1 fruit fly cellular context compared by ENCODE assay signal in the genomic region with DNA sequence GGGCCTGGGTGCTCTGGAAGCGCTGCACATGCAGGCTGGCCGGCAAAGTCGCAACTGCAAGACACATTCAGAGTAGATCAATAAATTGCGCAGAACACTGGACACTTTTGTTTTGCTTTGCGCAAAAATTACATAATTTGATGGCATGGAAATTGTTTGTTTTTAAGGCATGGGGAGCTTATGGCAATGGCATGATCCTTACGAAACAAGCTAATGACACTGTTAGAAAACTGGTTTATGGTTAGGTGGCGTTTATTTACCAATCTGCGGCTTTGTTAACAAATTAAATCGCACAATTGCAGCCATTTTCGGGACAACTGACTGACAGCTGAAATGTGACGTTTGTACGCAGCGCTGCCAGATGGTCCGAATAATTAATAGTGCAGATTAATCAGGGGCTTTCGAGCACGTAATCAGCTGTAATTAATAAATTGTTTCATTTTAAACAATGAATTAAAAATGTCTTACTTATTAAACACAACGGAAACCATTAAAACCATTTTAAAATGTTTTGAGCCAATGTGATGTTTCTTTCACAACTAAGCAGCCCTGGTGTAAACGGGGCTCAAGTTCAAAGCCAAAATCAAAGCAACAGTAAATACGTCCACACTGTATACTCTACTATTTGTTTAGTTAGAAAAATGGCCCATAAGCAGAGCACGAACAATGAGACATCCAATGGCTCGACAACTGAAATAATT.
A peak's percentile ranks its signal among the peaks of the same experiment; 100 is the strongest.
TF ChIP-seq lines count a peak whose summit lies in the region.

TSS of gene ND-51 (minus strand) at position 376 of the 701 bp plus-strand sequence.
TSS of gene CG13994 (plus strand) at position 608 of the 701 bp plus-strand sequence.

TF ChIP-seq in whole organism, embryonic, 481 proteins besides CTCF, POLR2A, EP300 and RAD21 (continued from another document):
- TF ChIP-seq CG8924 (tag; optimal IDR thresholded peaks at IDR 0.05; lab: Kevin White, UChicago) = peak; percentile 78
- peak; percentile 73 for TF ChIP-seq CG2116 (GFP tag; optimal IDR thresholded peaks at IDR 0.05; lab: Kevin White, UChicago)
- TF ChIP-seq ranshi (GFP tag; IDR thresholded peaks at IDR 0.05; lab: Robert Waterston, UW) = peak; percentile 87
- peak; percentile 36 for TF ChIP-seq CG9876 (GFP tag; optimal IDR thresholded peaks at IDR 0.05; lab: Kevin White, UChicago)
- TF ChIP-seq CG13624 (GFP tag; optimal IDR thresholded peaks at IDR 0.05; lab: Kevin White, UChicago) = peak; percentile 86
- TF ChIP-seq zfh2 (GFP tag; optimal IDR thresholded peaks at IDR 0.05; lab: Kevin White, UChicago) = peak; percentile 79
- TF ChIP-seq pita (GFP tag; optimal IDR thresholded peaks at IDR 0.05; lab: Kevin White, UChicago) = no peak
- peak; percentile 61 for TF ChIP-seq CG2202 (tag; optimal IDR thresholded peaks at IDR 0.05; lab: Kevin White, UChicago)
- TF ChIP-seq BtbVII (GFP tag; optimal IDR thresholded peaks at IDR 0.05; lab: Kevin White, UChicago) = peak; percentile 55
- peak; percentile 78 for TF ChIP-seq Six4 (GFP tag; optimal IDR thresholded peaks at IDR 0.05; lab: Kevin White, UChicago)
- TF ChIP-seq CG1603 (tag; optimal IDR thresholded peaks at IDR 0.05; lab: Kevin White, UChicago) = peak; percentile 85
- no peak for TF ChIP-seq CG6765 (GFP tag; optimal IDR thresholded peaks at IDR 0.05; lab: Kevin White, UChicago)
- peak; percentile 67 for TF ChIP-seq slp2 (GFP tag; optimal IDR thresholded peaks at IDR 0.05; lab: Kevin White, UChicago)
- TF ChIP-seq CG11723 (GFP tag; optimal IDR thresholded peaks at IDR 0.05; lab: Kevin White, UChicago) = peak; percentile 75
- TF ChIP-seq CG18262 (tag; optimal IDR thresholded peaks at IDR 0.05; lab: Kevin White, UChicago) = peak; percentile 76
- no peak for TF ChIP-seq sc (optimal IDR thresholded peaks at IDR 0.05; lab: Kevin White, UChicago)
- peak; percentile 1 for TF ChIP-seq sc (GFP tag; optimal IDR thresholded peaks at IDR 0.05; lab: Kevin White, UChicago)
- peak; percentile 83 for TF ChIP-seq CG9727 (GFP tag; optimal IDR thresholded peaks at IDR 0.05; lab: Kevin White, UChicago)
- TF ChIP-seq tx (GFP tag; optimal IDR thresholded peaks at IDR 0.05; lab: Kevin White, UChicago) = peak; percentile 88
- TF ChIP-seq HLH3B (GFP tag; IDR thresholded peaks at IDR 0.05; lab: Robert Waterston, UW) = peak; percentile 82
- peak; percentile 88 for TF ChIP-seq zen (tag; optimal IDR thresholded peaks at IDR 0.05; lab: Kevin White, UChicago)
- peak; percentile 48 for TF ChIP-seq MESR4 (GFP tag; optimal IDR thresholded peaks at IDR 0.05; lab: Kevin White, UChicago)
- peak; percentile 83 for TF ChIP-seq Fer3 (tag; optimal IDR thresholded peaks at IDR 0.05; lab: Kevin White, UChicago)
- TF ChIP-seq CG11504 (tag; optimal IDR thresholded peaks at IDR 0.05; lab: Kevin White, UChicago) = no peak
- 0 out of 2 replicates have a peak, but pooled peaks have one; percentile 54 for TF ChIP-seq Poxn (GFP tag; IDR thresholded peaks at IDR 0.05; lab: Robert Waterston, UW)
- peak; percentile 50; the same call in 2 of the 3 replicates for TF ChIP-seq knrl (GFP tag; IDR thresholded peaks at IDR 0.05; lab: Robert Waterston, UW; ENCODE audit: partially characterized antibody)
- TF ChIP-seq grn (GFP tag; optimal IDR thresholded peaks at IDR 0.05; lab: Kevin White, UChicago) = no peak
- TF ChIP-seq CG8944 (GFP tag; optimal IDR thresholded peaks at IDR 0.05; lab: Kevin White, UChicago) = peak; percentile 70
- TF ChIP-seq Deaf1 (tag; optimal IDR thresholded peaks at IDR 0.05; lab: Kevin White, UChicago) = no peak
- TF ChIP-seq kah (GFP tag; optimal IDR thresholded peaks at IDR 0.05; lab: Kevin White, UChicago) = peak; percentile 34
